Worm (Caenorhabditis elegans) whole organism, L2 larva: ENCODE measurements around the gene gop-3.

Experiments used
- C34F6.9 ChIP-seq: fragments of 150-350 bp; optimal IDR thresholded peaks from 2 replicates; lab custom pipeline; 2014; ENCODE audit warnings: missing biosample characterization, missing genetic modification characterization
- F13H6.1 ChIP-seq: sonication (generic microtip); optimal IDR thresholded peaks from 2 replicates; lab custom pipeline; 2016; ENCODE audit warnings: missing genetic modification characterization, missing compliant biosample characterization
- R02D3.7 ChIP-seq: fragments of 150-350 bp; optimal IDR thresholded peaks from 2 replicates; lab custom pipeline; 2014; ENCODE audit warnings: missing biosample characterization, missing genetic modification characterization
- Y55F3AM.14 ChIP-seq: fragments of 200-800 bp; sonication (Bioruptor generic); optimal IDR thresholded peaks from 2 replicates; lab custom pipeline; 2018; ENCODE audit warnings: mild to moderate bottlenecking, missing genetic modification characterization, missing compliant biosample characterization
- ZK546.5 ChIP-seq: sonication (generic microtip); optimal IDR thresholded peaks from 2 replicates; lab custom pipeline; 2017; ENCODE audit warnings: missing biosample characterization, missing genetic modification characterization
- alr-1 ChIP-seq: fragments of 150-350 bp; optimal IDR thresholded peaks from 2 replicates; lab custom pipeline; 2014; ENCODE audit warnings: missing biosample characterization, missing genetic modification characterization
- aly-2 ChIP-seq: fragments of 150-350 bp; optimal IDR thresholded peaks from 2 replicates; lab custom pipeline; 2014; ENCODE audit warnings: missing biosample characterization, missing genetic modification characterization
- ama-1 ChIP-seq: fragments of 150-350 bp; optimal IDR thresholded peaks from 2 replicates; lab custom pipeline; 2018; ENCODE audit warnings: inconsistent platforms
- blmp-1 ChIP-seq: sonication (generic microtip); optimal IDR thresholded peaks from 2 replicates; lab custom pipeline; 2017; ENCODE audit warnings: missing genetic modification characterization, mild to moderate bottlenecking, missing compliant biosample characterization, antibody characterized with exemption, moderate library complexity; ENCODE audit not compliant: insufficient read depth
- ceh-16 ChIP-seq: fragments of 150-350 bp; optimal IDR thresholded peaks from 2 replicates; lab custom pipeline; 2014; ENCODE audit warnings: missing biosample characterization, missing genetic modification characterization
- crh-2 ChIP-seq: sonication (generic microtip); optimal IDR thresholded peaks from 2 replicates; lab custom pipeline; 2017; ENCODE audit warnings: missing biosample characterization, missing genetic modification characterization
- dmd-4 ChIP-seq: sonication (generic microtip); optimal IDR thresholded peaks from 2 replicates; lab custom pipeline; 2017; ENCODE audit warnings: missing biosample characterization, missing genetic modification characterization
- egl-27 ChIP-seq: sonication (generic microtip); optimal IDR thresholded peaks from 3 replicates; lab custom pipeline; 2017; ENCODE audit warnings: missing biosample characterization, missing genetic modification reagents, missing genetic modification characterization
- elt-1 ChIP-seq: fragments of 150-350 bp; optimal IDR thresholded peaks from 2 replicates; lab custom pipeline; 2014; ENCODE audit warnings: missing biosample characterization, missing genetic modification characterization
- elt-3 ChIP-seq: sonication (generic microtip); optimal IDR thresholded peaks from 2 replicates; lab custom pipeline; 2017; ENCODE audit warnings: missing biosample characterization, missing genetic modification characterization
- fos-1 ChIP-seq: fragments of 150-350 bp; optimal IDR thresholded peaks from 2 replicates; lab custom pipeline; 2014; ENCODE audit warnings: missing biosample characterization, missing genetic modification characterization
- gmeb-1 ChIP-seq: fragments of 150-350 bp; optimal IDR thresholded peaks from 2 replicates; lab custom pipeline; 2014; ENCODE audit warnings: missing biosample characterization, missing genetic modification characterization
- lin-11 ChIP-seq: fragments of 150-350 bp; sonication (generic microtip); optimal IDR thresholded peaks from 2 replicates; lab custom pipeline; 2014; ENCODE audit warnings: missing biosample characterization, missing genetic modification characterization, inconsistent platforms, mixed read lengths
- lin-13 ChIP-seq: fragments of 150-350 bp; optimal IDR thresholded peaks from 2 replicates; lab custom pipeline; 2014; ENCODE audit warnings: missing biosample characterization, missing genetic modification reagents, missing genetic modification characterization
- lsy-2 ChIP-seq, 2 experiments: fragments of 150-350 bp in 1 of 2; sonication (generic microtip) in 1 of 2; optimal IDR thresholded peaks; 2 replicates each; lab custom pipeline; 2014 to 2017; ENCODE audit warnings: missing biosample characterization in 2 of 2, missing genetic modification characterization in 2 of 2
- mab-5 ChIP-seq: fragments of 150-350 bp; optimal IDR thresholded peaks from 2 replicates; lab custom pipeline; 2014; ENCODE audit warnings: missing biosample characterization, missing genetic modification characterization
- mbf-1 ChIP-seq: sonication (generic microtip); optimal IDR thresholded peaks from 2 replicates; lab custom pipeline; 2017; ENCODE audit warnings: missing biosample characterization, missing genetic modification characterization
- mdl-1 ChIP-seq, 2 experiments: fragments of 150-350 bp in 1 of 2; sonication (generic microtip) in 1 of 2; optimal IDR thresholded peaks; 2 replicates each; lab custom pipeline; 2017; ENCODE audit warnings: missing biosample characterization in 2 of 2, missing genetic modification characterization in 2 of 2
- nhr-10 ChIP-seq: sonication (generic microtip); optimal IDR thresholded peaks from 2 replicates; lab custom pipeline; 2017; ENCODE audit warnings: missing biosample characterization, missing genetic modification characterization
- nhr-12 ChIP-seq: fragments of 150-350 bp; optimal IDR thresholded peaks from 2 replicates; lab custom pipeline; 2014; ENCODE audit warnings: missing biosample characterization, missing genetic modification characterization
- nhr-129 ChIP-seq: fragments of 150-350 bp; optimal IDR thresholded peaks from 2 replicates; lab custom pipeline; 2014; ENCODE audit warnings: missing biosample characterization, missing genetic modification characterization
- nhr-23 ChIP-seq: fragments of 150-350 bp; optimal IDR thresholded peaks from 2 replicates; lab custom pipeline; 2014; ENCODE audit warnings: missing biosample characterization, missing genetic modification reagents, missing genetic modification characterization
- nhr-25 ChIP-seq: fragments of 150-350 bp; sonication (generic microtip); optimal IDR thresholded peaks from 3 replicates; lab custom pipeline; 2014; ENCODE audit warnings: missing biosample characterization, missing genetic modification characterization
- nhr-6 ChIP-seq: fragments of 150-350 bp; optimal IDR thresholded peaks from 2 replicates; lab custom pipeline; 2014; ENCODE audit warnings: missing biosample characterization, missing genetic modification characterization
- peb-1 ChIP-seq: fragments of 150-350 bp; optimal IDR thresholded peaks from 2 replicates; lab custom pipeline; 2014; ENCODE audit warnings: missing biosample characterization, missing genetic modification characterization
- sem-4 ChIP-seq: fragments of 150-350 bp; optimal IDR thresholded peaks from 2 replicates; lab custom pipeline; 2014; ENCODE audit warnings: missing biosample characterization, missing genetic modification reagents, missing genetic modification characterization
- sma-3 ChIP-seq: sonication (generic microtip); optimal IDR thresholded peaks from 2 replicates; lab custom pipeline; 2016; ENCODE audit warnings: missing genetic modification reagents, missing genetic modification characterization, missing compliant biosample characterization
- sma-9 ChIP-seq, 2 experiments: fragments of 150-350 bp in 1 of 2; sonication (generic microtip) in 1 of 2; optimal IDR thresholded peaks; 2 replicates each; lab custom pipeline; 2014 to 2016; ENCODE audit warnings: missing genetic modification characterization in 2 of 2, mild to moderate bottlenecking in 1 of 2, missing biosample characterization in 1 of 2, missing compliant biosample characterization in 1 of 2, missing genetic modification reagents in 1 of 2, moderate library complexity in 1 of 2
- unc-55 ChIP-seq: fragments of 150-350 bp; sonication (generic microtip); optimal IDR thresholded peaks from 3 replicates; lab custom pipeline; 2014; ENCODE audit warnings: missing biosample characterization, missing genetic modification reagents, missing genetic modification characterization
- unc-62 ChIP-seq: fragments of 150-350 bp; optimal IDR thresholded peaks from 2 replicates; lab custom pipeline; 2014; ENCODE audit warnings: missing biosample characterization, missing genetic modification reagents, missing genetic modification characterization
- zag-1 ChIP-seq: fragments of 150-350 bp; optimal IDR thresholded peaks from 2 replicates; lab custom pipeline; 2014; ENCODE audit warnings: missing biosample characterization, missing genetic modification characterization
- ztf-11 ChIP-seq: sonication (generic microtip); optimal IDR thresholded peaks from 2 replicates; lab custom pipeline; 2017; ENCODE audit warnings: missing biosample characterization, missing genetic modification characterization
- ztf-4 ChIP-seq: fragments of 150-350 bp; optimal IDR thresholded peaks from 2 replicates; lab custom pipeline; 2014; ENCODE audit warnings: missing biosample characterization, missing genetic modification characterization

Gene gop-3

ce11 chrIII:5273396-5273857 lies 12.9 kb downstream of the gop-3 start, which contains the start of gene ztf-8:
ztf-8 (minus strand) TSS chrIII:5273471.
- TF ChIP-seq lsy-2 (tag; optimal IDR thresholded peaks at IDR 0.05; lab: Kevin White, UChicago), result peak in 1 of 2 experiments; percentile 49
- TF ChIP-seq Y55F3AM.14 (GFP tag; lab: Kevin White, UChicago), result no peak
- TF ChIP-seq crh-2, result peak; percentile 38
- TF ChIP-seq C34F6.9 (tag; lab: Kevin White, UChicago), result peak; percentile 25
- no peak for TF ChIP-seq unc-55 (GFP tag; lab: Kevin White, UChicago)
- TF ChIP-seq ztf-4 (tag; lab: Kevin White, UChicago), result peak; percentile 31
- TF ChIP-seq ama-1 (lab: Kevin White, UChicago), result peak; percentile 37
- no peak for TF ChIP-seq ztf-11 (tag; lab: Kevin White, UChicago)
- TF ChIP-seq nhr-25 (tag; lab: Kevin White, UChicago), result no peak
- TF ChIP-seq, all 48 proteins: peak for 5

DNA sequence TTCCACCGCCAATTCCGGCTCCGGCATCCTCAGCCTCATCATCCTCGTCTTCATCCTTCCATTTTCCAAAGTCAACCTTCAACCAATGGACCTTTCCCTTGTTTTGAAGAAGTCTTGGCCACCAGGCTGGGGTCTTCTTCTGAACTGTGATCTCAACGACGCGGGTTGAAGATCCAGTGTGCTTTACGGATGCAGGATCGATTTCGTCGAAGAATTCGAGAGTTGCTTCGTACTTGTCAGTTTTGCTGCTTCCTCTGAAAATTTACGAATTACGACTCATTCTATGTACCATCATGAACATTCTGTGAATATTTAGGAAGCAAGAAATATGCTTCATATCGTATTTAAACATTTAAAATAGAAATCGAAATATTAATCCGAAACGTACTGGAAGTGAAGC lies 13.8 kb downstream of the gop-3 start:
- TF ChIP-seq ama-1 (lab: Kevin White, UChicago) (peak; percentile 15), C34F6.9 (tag; lab: Kevin White, UChicago) (no peak), nhr-129 (tag; lab: Kevin White, UChicago) (peak; percentile 15), lsy-2 (tag; optimal IDR thresholded peaks at IDR 0.05; lab: Kevin White, UChicago) (no peak)

ce11 chrIII:5274715-5275355 lies 14.3 kb downstream of the gop-3 start, which contains the start of the genes daf-41 and toc-1:
daf-41 (minus strand) TSS chrIII:5274765.
toc-1 (plus strand) TSS chrIII:5275251.
- TF ChIP-seq mdl-1 (tag; optimal IDR thresholded peaks at IDR 0.05; lab: Kevin White, UChicago) (no peak), lsy-2 (tag; optimal IDR thresholded peaks at IDR 0.05; lab: Kevin White, UChicago) (peak in 1 of 2 experiments; percentile 73), alr-1 (tag; lab: Kevin White, UChicago) (no peak), ceh-16 (tag; lab: Kevin White, UChicago) (no peak), mbf-1 (tag; lab: Kevin White, UChicago) (no peak), lin-11 (tag; lab: Kevin White, UChicago) (peak; percentile 68), nhr-129 (tag; lab: Kevin White, UChicago) (peak; percentile 31), sem-4 (tag; lab: Kevin White, UChicago) (no peak), nhr-12 (no peak), ztf-11 (tag; lab: Kevin White, UChicago) (no peak), nhr-6 (no peak), F13H6.1 (peak; percentile 4), nhr-10 (tag; lab: Kevin White, UChicago) (no peak), unc-55 (GFP tag; lab: Kevin White, UChicago) (peak; percentile 66), ztf-4 (tag; lab: Kevin White, UChicago) (peak; percentile 30), C34F6.9 (tag; lab: Kevin White, UChicago) (peak; percentile 82), gmeb-1 (peak; percentile 11), egl-27 (tag; lab: Kevin White, UChicago) (no peak), sma-3 (GFP tag; lab: Kevin White, UChicago) (no peak), sma-9 (GFP tag; optimal IDR thresholded peaks at IDR 0.05; lab: Kevin White, UChicago) (no peak), sma-9 (tag; optimal IDR thresholded peaks at IDR 0.05; lab: Kevin White, UChicago) (no peak), ZK546.5 (tag; lab: Kevin White, UChicago) (no peak), mab-5 (tag; lab: Kevin White, UChicago) (no peak), lin-13 (GFP tag; lab: Kevin White, UChicago) (peak; percentile 62), blmp-1 (tag; lab: Kevin White, UChicago) (no peak), fos-1 (tag; lab: Kevin White, UChicago) (peak; percentile 23), elt-3 (tag; lab: Kevin White, UChicago) (no peak), crh-2 (peak; percentile 55), nhr-23 (tag; lab: Kevin White, UChicago) (no peak), elt-1 (tag; lab: Kevin White, UChicago) (no peak), peb-1 (tag; lab: Kevin White, UChicago) (no peak), zag-1 (no peak), R02D3.7 (tag; lab: Kevin White, UChicago) (no peak), aly-2 (tag; lab: Kevin White, UChicago) (no peak), dmd-4 (no peak), unc-62 (GFP tag; lab: Kevin White, UChicago) (no peak), nhr-25 (tag; lab: Kevin White, UChicago) (peak; percentile 3)
